Fruit fly (Drosophila melanogaster) whole organism, embryonic: Measurements from ENCODE around the gene CG42538.
A peak's percentile ranks its signal among the peaks of the same experiment; 100 is the strongest.

Experiments
- ATbp ChIP-seq: fragments of 200-800 bp; sonication (Bioruptor generic); optimal IDR thresholded peaks from 2 replicates; lab custom pipeline; 2017; ENCODE audit warnings: missing biosample characterization, mild to moderate bottlenecking, missing genetic modification characterization, missing genetic modification reagents
- Bteb2 ChIP-seq: fragments of 200-800 bp; sonication (Bioruptor generic); optimal IDR thresholded peaks from 2 replicates; lab custom pipeline; 2016; ENCODE audit warnings: missing biosample characterization, missing genetic modification characterization
- CG11093 ChIP-seq: fragments of 200-800 bp; sonication (Bioruptor generic); IDR thresholded peaks from 3 replicates; pipeline ENCODE4 v1.3.6; 2022; ENCODE audit warnings: missing biosample characterization, missing genetic modification characterization
- CG11398 ChIP-seq: fragments of 200-800 bp; sonication (Bioruptor generic); optimal IDR thresholded peaks from 2 replicates; lab custom pipeline; 2016; ENCODE audit warnings: missing biosample characterization, missing genetic modification characterization
- CG13287 ChIP-seq: fragments of 200-800 bp; sonication (Bioruptor generic); IDR thresholded peaks from 2 replicates; pipeline ENCODE4 v1.3.6; 2022; ENCODE audit warnings: missing biosample characterization, missing genetic modification characterization; ENCODE audit not compliant: partially characterized antibody
- CG13296 ChIP-seq: fragments of 200-800 bp; sonication (Bioruptor generic); optimal IDR thresholded peaks from 3 replicates; lab custom pipeline; 2018; ENCODE audit warnings: missing biosample characterization, mild to moderate bottlenecking, missing genetic modification characterization
- CG14050 ChIP-seq: fragments of 200-800 bp; sonication (Bioruptor generic); IDR thresholded peaks from 3 replicates; pipeline ENCODE4 v1.3.6; 2022; ENCODE audit warnings: missing biosample characterization, missing genetic modification characterization
- CG14710 ChIP-seq: fragments of 200-800 bp; sonication (Bioruptor generic); optimal IDR thresholded peaks from 3 replicates; lab custom pipeline; 2019; ENCODE audit warnings: missing biosample characterization, mild to moderate bottlenecking, missing genetic modification characterization, moderate library complexity
- CG1602 ChIP-seq: fragments of 200-800 bp; sonication (Bioruptor generic); optimal IDR thresholded peaks from 3 replicates; lab custom pipeline; 2016; ENCODE audit warnings: missing biosample characterization, missing genetic modification characterization
- CG2678 ChIP-seq: fragments of 200-800 bp; sonication (Bioruptor generic); optimal IDR thresholded peaks from 3 replicates; lab custom pipeline; 2019; ENCODE audit warnings: missing biosample characterization, mild to moderate bottlenecking, missing genetic modification characterization, moderate library complexity
- CG4404 ChIP-seq: fragments of 200-800 bp; sonication (Bioruptor generic); IDR thresholded peaks from 2 replicates; pipeline ENCODE4 v1.3.6; 2022; ENCODE audit warnings: missing biosample characterization, missing genetic modification characterization
- CG4617 ChIP-seq: fragments of 200-800 bp; sonication (Bioruptor generic); optimal IDR thresholded peaks from 3 replicates; lab custom pipeline; 2016; ENCODE audit warnings: missing biosample characterization, missing genetic modification characterization, borderline replicate concordance
- CG4820 ChIP-seq: fragments of 200-800 bp; sonication (Bioruptor generic); optimal IDR thresholded peaks from 3 replicates; lab custom pipeline; 2016; ENCODE audit warnings: missing biosample characterization, missing genetic modification characterization
- CG6175 ChIP-seq: fragments of 200-800 bp; sonication (Bioruptor generic); IDR thresholded peaks from 3 replicates; pipeline ENCODE4 v1.3.6; 2022; ENCODE audit warnings: missing biosample characterization, missing genetic modification characterization
- CG7271 ChIP-seq: fragments of 200-800 bp; sonication (Bioruptor generic); optimal IDR thresholded peaks from 2 replicates; lab custom pipeline; 2018; ENCODE audit warnings: missing biosample characterization, mild to moderate bottlenecking, missing genetic modification characterization, moderate library complexity
- CG8281 ChIP-seq: fragments of 200-800 bp; sonication (Bioruptor generic); optimal IDR thresholded peaks from 2 replicates; lab custom pipeline; 2018; ENCODE audit warnings: missing biosample characterization, mild to moderate bottlenecking, missing genetic modification characterization, moderate library complexity
- Dbx ChIP-seq: fragments of 200-800 bp; sonication (Bioruptor generic); IDR thresholded peaks from 3 replicates; pipeline ENCODE4 v1.3.6; 2022; ENCODE audit warnings: missing biosample characterization, missing genetic modification characterization
- Dip2 ChIP-seq: fragments of 200-800 bp; sonication (Bioruptor generic); IDR thresholded peaks from 2 replicates; pipeline ENCODE4 v1.3.6; 2022; ENCODE audit warnings: missing biosample characterization, missing genetic modification characterization
- HmgZ ChIP-seq: fragments of 200-800 bp; sonication (Bioruptor generic); optimal IDR thresholded peaks from 2 replicates; lab custom pipeline; 2018; ENCODE audit warnings: missing biosample characterization, mild to moderate bottlenecking, missing genetic modification characterization
- Hsf ChIP-seq: fragments of 200-800 bp; sonication (Bioruptor generic); optimal IDR thresholded peaks from 3 replicates; lab custom pipeline; 2016; ENCODE audit warnings: missing biosample characterization, missing genetic modification characterization
- Meics ChIP-seq: fragments of 200-800 bp; sonication (Bioruptor generic); optimal IDR thresholded peaks from 2 replicates; lab custom pipeline; 2017; ENCODE audit warnings: missing biosample characterization, mild to moderate bottlenecking, missing genetic modification characterization
- Mrtf ChIP-seq: fragments of 200-800 bp; sonication (Bioruptor generic); IDR thresholded peaks from 3 replicates; pipeline ENCODE4 v1.3.6; 2022; ENCODE audit warnings: missing biosample characterization, missing genetic modification characterization
- Nf-YB ChIP-seq: fragments of 200-800 bp; sonication (Bioruptor generic); optimal IDR thresholded peaks from 3 replicates; lab custom pipeline; 2019; ENCODE audit warnings: missing biosample characterization, mild to moderate bottlenecking, missing genetic modification characterization, moderate library complexity
- Nf-YC ChIP-seq: fragments of 200-800 bp; optimal IDR thresholded peaks from 3 replicates; lab custom pipeline; 2019; ENCODE audit warnings: missing biosample characterization, mild to moderate bottlenecking, missing genetic modification characterization, moderate library complexity
- Ravus ChIP-seq: fragments of 200-800 bp; sonication (Bioruptor generic); IDR thresholded peaks from 2 replicates; pipeline ENCODE4 v1.3.6; 2022; ENCODE audit warnings: missing biosample characterization, missing genetic modification characterization
- Sry-β ChIP-seq: fragments of 200-800 bp; sonication (Bioruptor generic); optimal IDR thresholded peaks from 2 replicates; lab custom pipeline; 2018; ENCODE audit warnings: missing biosample characterization, mild to moderate bottlenecking, missing genetic modification characterization, moderate library complexity
- Xbp1 ChIP-seq: fragments of 200-800 bp; sonication (Bioruptor generic); optimal IDR thresholded peaks from 3 replicates; lab custom pipeline; 2016; ENCODE audit warnings: missing biosample characterization, mild to moderate bottlenecking, missing genetic modification characterization
- amos ChIP-seq: fragments of 200-800 bp; sonication (Bioruptor generic); IDR thresholded peaks from 2 replicates; pipeline ENCODE4 v1.3.6; 2022; ENCODE audit warnings: missing biosample characterization, missing genetic modification characterization; ENCODE audit not compliant: partially characterized antibody
- bab2 ChIP-seq: fragments of 200-800 bp; sonication (Bioruptor generic); optimal IDR thresholded peaks from 2 replicates; lab custom pipeline; 2016; ENCODE audit warnings: missing biosample characterization, missing genetic modification characterization
- bigmax ChIP-seq: fragments of 200-800 bp; sonication (Bioruptor generic); optimal IDR thresholded peaks from 2 replicates; lab custom pipeline; 2018; ENCODE audit warnings: missing biosample characterization, mild to moderate bottlenecking, missing genetic modification characterization
- corto ChIP-seq: fragments of 200-800 bp; sonication (Bioruptor generic); optimal IDR thresholded peaks from 2 replicates; lab custom pipeline; 2016; ENCODE audit warnings: missing biosample characterization, mild to moderate bottlenecking, missing genetic modification characterization, moderate library complexity
- dimm ChIP-seq: fragments of 200-800 bp; sonication (Bioruptor generic); IDR thresholded peaks from 2 replicates; pipeline ENCODE4 v1.3.6; 2022; ENCODE audit warnings: missing biosample characterization, missing genetic modification characterization
- dm ChIP-seq: fragments of 200-800 bp; sonication (Bioruptor generic); optimal IDR thresholded peaks from 3 replicates; lab custom pipeline; 2016; ENCODE audit warnings: missing biosample characterization, missing genetic modification characterization
- dmrt99B ChIP-seq: fragments of 200-800 bp; sonication (Bioruptor generic); optimal IDR thresholded peaks from 2 replicates; lab custom pipeline; 2018; ENCODE audit warnings: missing biosample characterization, mild to moderate bottlenecking, missing genetic modification characterization, moderate library complexity
- emc ChIP-seq: fragments of 200-800 bp; sonication (Bioruptor generic); optimal IDR thresholded peaks from 2 replicates; lab custom pipeline; 2016; ENCODE audit warnings: missing biosample characterization, missing genetic modification characterization
- gro ChIP-seq: fragments of 200-800 bp; sonication (Bioruptor generic); optimal IDR thresholded peaks from 2 replicates; lab custom pipeline; 2016; ENCODE audit warnings: missing biosample characterization, missing genetic modification characterization
- ken ChIP-seq: fragments of 200-800 bp; sonication (Bioruptor generic); IDR thresholded peaks from 3 replicates; pipeline ENCODE4 v1.3.6; 2022; ENCODE audit warnings: missing biosample characterization, missing genetic modification characterization
- nau ChIP-seq: fragments of 200-800 bp; sonication (Bioruptor generic); optimal IDR thresholded peaks from 3 replicates; lab custom pipeline; 2017; ENCODE audit warnings: missing biosample characterization, mild to moderate bottlenecking, missing genetic modification characterization, missing genetic modification reagents
- p53 ChIP-seq: fragments of 200-800 bp; sonication (Bioruptor generic); optimal IDR thresholded peaks from 2 replicates; lab custom pipeline; 2016; ENCODE audit warnings: missing biosample characterization, missing genetic modification characterization
- pita ChIP-seq: fragments of 200-800 bp; sonication (Bioruptor generic); optimal IDR thresholded peaks from 2 replicates; lab custom pipeline; 2017; ENCODE audit warnings: missing biosample characterization, mild to moderate bottlenecking, missing genetic modification characterization
- prd ChIP-seq, 3 experiments: fragments of >200 bp in 2 of 3; fragments of 200-800 bp in 1 of 3; sonication (Bioruptor generic) in 1 of 3; optimal IDR thresholded peaks in 2 of 3; IDR thresholded peaks in 1 of 3; 2 replicates in 2 of 3; 3 replicates in 1 of 3; pipeline versions ENCODE4 v1.3.6 to Lab custom; 2017 to 2022; ENCODE audit warnings: missing biosample characterization in 1 of 3, missing genetic modification characterization in 1 of 3
- psq ChIP-seq: fragments of 200-800 bp; sonication (Bioruptor generic); optimal IDR thresholded peaks from 2 replicates; lab custom pipeline; 2017; ENCODE audit warnings: missing biosample characterization, missing genetic modification characterization
- ranshi ChIP-seq: fragments of 200-800 bp; sonication (Bioruptor generic); IDR thresholded peaks from 2 replicates; pipeline ENCODE4 v1.3.6; 2022; ENCODE audit warnings: missing biosample characterization, missing genetic modification characterization
- run ChIP-seq: fragments of 200-800 bp; sonication (Bioruptor generic); optimal IDR thresholded peaks from 3 replicates; lab custom pipeline; 2018; ENCODE audit warnings: missing biosample characterization, mild to moderate bottlenecking, missing genetic modification characterization
- slou ChIP-seq: fragments of 200-800 bp; sonication (Bioruptor generic); optimal IDR thresholded peaks from 3 replicates; lab custom pipeline; 2016; ENCODE audit warnings: missing biosample characterization, missing genetic modification characterization
- slp2 ChIP-seq: fragments of 200-800 bp; sonication (Bioruptor generic); optimal IDR thresholded peaks from 2 replicates; lab custom pipeline; 2016; ENCODE audit warnings: missing biosample characterization, missing genetic modification characterization
- stc ChIP-seq: fragments of 200-800 bp; sonication (Bioruptor generic); IDR thresholded peaks from 2 replicates; pipeline ENCODE4 v1.3.6; 2022; ENCODE audit warnings: missing biosample characterization, missing genetic modification characterization
- stwl ChIP-seq: fragments of 200-800 bp; sonication (Bioruptor generic); optimal IDR thresholded peaks from 3 replicates; lab custom pipeline; 2018; ENCODE audit warnings: missing biosample characterization, mild to moderate bottlenecking, missing genetic modification characterization, moderate library complexity
- tna ChIP-seq: fragments of 200-800 bp; sonication (Bioruptor generic); IDR thresholded peaks from 2 replicates; pipeline ENCODE4 v1.3.6; 2022; ENCODE audit warnings: missing biosample characterization, missing genetic modification characterization; ENCODE audit not compliant: partially characterized antibody
- vfl ChIP-seq: fragments of 200-800 bp; sonication (Bioruptor generic); optimal IDR thresholded peaks from 2 replicates; lab custom pipeline; 2016; ENCODE audit warnings: missing biosample characterization, missing genetic modification characterization
- zfh1 ChIP-seq: fragments of 200-800 bp; sonication (Bioruptor generic); IDR thresholded peaks from 3 replicates; pipeline ENCODE4 v1.3.6; 2022; ENCODE audit warnings: missing biosample characterization, missing genetic modification characterization

CG42538 gene

DNA sequence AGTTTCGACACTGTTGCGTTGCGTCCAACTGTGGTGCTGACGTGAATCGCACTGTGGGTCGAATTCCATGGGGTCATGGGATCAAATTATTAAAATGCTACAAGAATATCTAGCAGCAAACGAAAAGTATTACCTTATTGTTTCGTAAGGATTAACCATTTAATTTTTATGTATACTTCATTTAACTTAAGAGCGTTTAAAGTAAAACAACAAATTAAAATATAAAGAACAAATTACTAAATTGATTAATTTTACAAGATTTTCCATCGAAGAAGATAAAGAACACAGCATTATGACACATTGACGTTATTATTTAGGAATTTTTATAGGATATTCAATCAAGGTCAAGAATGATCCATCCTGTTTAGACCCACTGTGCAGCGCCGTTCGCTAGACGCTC, 19.8 kb downstream of the CG42538 start (continued):
- TF ChIP-seq tna (GFP tag; lab: Robert Waterston, UW) = no peak
- TF ChIP-seq CG4404 = no peak
- TF ChIP-seq bab2 (GFP tag; lab: Kevin White, UChicago) = no peak
- no peak for TF ChIP-seq dm (GFP tag; lab: Kevin White, UChicago)
- no peak for TF ChIP-seq CG14050
- TF ChIP-seq vfl = no peak
- no peak for TF ChIP-seq corto (GFP tag; lab: Kevin White, UChicago)
- no peak for TF ChIP-seq dimm (GFP tag; lab: Robert Waterston, UW)
- no peak for TF ChIP-seq bigmax (GFP tag; lab: Kevin White, UChicago)
- no peak for TF ChIP-seq gro (GFP tag; lab: Kevin White, UChicago)
- no peak for TF ChIP-seq ranshi (GFP tag; lab: Robert Waterston, UW)
- no peak for TF ChIP-seq amos (GFP tag; lab: Robert Waterston, UW)
- TF ChIP-seq Dbx (GFP tag; lab: Robert Waterston, UW) = no peak
- no peak for TF ChIP-seq CG6175 (GFP tag; lab: Robert Waterston, UW)
- no peak for TF ChIP-seq zfh1 (GFP tag; lab: Robert Waterston, UW)
- TF ChIP-seq slou = no peak
- TF ChIP-seq emc = no peak
- no peak for TF ChIP-seq CG11398 (GFP tag; lab: Kevin White, UChicago)
- no peak for TF ChIP-seq CG4617 (GFP tag; lab: Kevin White, UChicago)
- TF ChIP-seq Meics (GFP tag; lab: Kevin White, UChicago) = peak; percentile 32
- TF ChIP-seq CG11093 (GFP tag; lab: Robert Waterston, UW) = peak; percentile 45; the same call in 1 of the 3 replicates
- no peak for TF ChIP-seq Dip2 (GFP tag; lab: Robert Waterston, UW)
- peak; percentile 52 for TF ChIP-seq Hsf (GFP tag; lab: Kevin White, UChicago)
- TF ChIP-seq Bteb2 (GFP tag; lab: Kevin White, UChicago) = peak; percentile 8
- no peak for TF ChIP-seq Nf-YB (GFP tag; lab: Kevin White, UChicago)
- TF ChIP-seq CG13296 = no peak
- TF ChIP-seq CG2678 (tag; lab: Kevin White, UChicago) = peak; percentile 66
- TF ChIP-seq HmgZ (tag; lab: Kevin White, UChicago) = no peak
- TF ChIP-seq Xbp1 = peak; percentile 57
- TF ChIP-seq nau (GFP tag; lab: Kevin White, UChicago) = peak; percentile 2
- no peak for TF ChIP-seq Sry-β (GFP tag; lab: Kevin White, UChicago)
- no peak for TF ChIP-seq Ravus
- TF ChIP-seq run (tag; lab: Kevin White, UChicago) = peak; percentile 12
- TF ChIP-seq stc (GFP tag; lab: Robert Waterston, UW) = peak; percentile 26; the same call in 1 of the 2 replicates
- peak; percentile 80 for TF ChIP-seq dmrt99B (tag; lab: Kevin White, UChicago)
- TF ChIP-seq CG1602 (GFP tag; lab: Kevin White, UChicago) = peak; percentile 25
- TF ChIP-seq p53 (GFP tag; lab: Kevin White, UChicago) = no peak
- TF ChIP-seq Mrtf (GFP tag; lab: Robert Waterston, UW) = 0 out of 3 replicates have a peak, but pooled peaks have one; percentile 39
- TF ChIP-seq ken (GFP tag; lab: Robert Waterston, UW) = no peak
- TF ChIP-seq CG8281 (tag; lab: Kevin White, UChicago) = no peak
- no peak for TF ChIP-seq CG7271
- peak; percentile 35 for TF ChIP-seq ATbp
- TF ChIP-seq Nf-YC (tag; lab: Kevin White, UChicago) = peak; percentile 40
- no peak for TF ChIP-seq psq (GFP tag; lab: Kevin White, UChicago)
- no peak for TF ChIP-seq stwl (tag; lab: Kevin White, UChicago)
- no peak for TF ChIP-seq pita (GFP tag; lab: Kevin White, UChicago)
- no peak for TF ChIP-seq CG13287 (GFP tag; lab: Robert Waterston, UW)
- peak; percentile 44 for TF ChIP-seq CG14710 (tag; lab: Kevin White, UChicago)
- no peak for TF ChIP-seq slp2 (GFP tag; lab: Kevin White, UChicago)
- TF ChIP-seq CG4820 (GFP tag; lab: Kevin White, UChicago) = peak; percentile 13
- TF ChIP-seq prd (optimal IDR thresholded peaks at IDR 0.05; lab: Kevin White, UChicago) = no peak
- peak; percentile 51 for TF ChIP-seq prd (GFP tag; IDR thresholded peaks at IDR 0.05; lab: Robert Waterston, UW)
